Fruit fly (Drosophila melanogaster): ENCODE data around the gene CG42675.

CG42675 gene

DNA sequence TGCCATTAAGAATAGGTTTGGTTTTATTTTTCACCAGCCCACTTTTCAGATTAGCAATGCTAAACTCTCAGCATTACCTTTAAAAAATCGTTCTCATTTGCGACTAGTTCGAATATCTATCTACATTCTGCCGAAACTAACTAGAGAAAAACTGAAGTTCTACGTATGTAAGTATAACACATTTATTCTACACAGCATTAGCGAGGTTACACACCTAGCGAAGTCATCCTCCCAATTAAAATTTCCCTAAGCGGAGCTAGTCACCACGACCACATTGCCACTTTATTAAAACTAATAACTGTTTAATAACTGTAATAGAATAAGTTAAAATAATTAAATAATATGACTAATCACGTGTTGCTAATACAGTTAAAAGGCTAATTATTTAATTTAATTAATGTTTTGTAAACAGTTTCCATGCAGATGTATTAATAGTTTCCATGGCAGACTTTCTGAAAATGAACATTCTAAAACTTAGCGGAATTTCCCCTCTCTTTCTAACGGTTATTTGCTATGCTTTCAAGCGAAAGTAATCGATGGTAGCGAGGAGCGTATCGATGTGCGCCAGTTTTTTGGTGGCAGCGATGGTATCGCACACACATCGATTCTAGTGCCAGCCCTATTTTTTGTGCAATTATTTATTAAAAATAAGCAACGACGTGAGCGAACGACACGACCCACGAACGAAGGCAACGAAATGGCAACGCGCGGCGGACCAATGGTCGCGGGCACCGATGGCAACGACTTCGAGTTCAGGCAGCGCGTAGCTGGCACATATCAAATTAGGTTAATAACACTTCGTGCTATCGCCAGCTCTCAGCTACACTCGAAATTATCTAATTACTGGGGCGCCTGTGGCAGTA lies 34.4 kb upstream of the CG42675 start, which contains the start of gene jagn (continued):
- TF ChIP-seq CG3838 (GFP tag; optimal IDR thresholded peaks at IDR 0.05) (peak; percentile 61), bbx (GFP tag; IDR thresholded peaks at IDR 0.05; ENCODE audit: partially characterized antibody) (peak; percentile 100), CG5953 (GFP tag; IDR thresholded peaks at IDR 0.05) (peak; percentile 50; the same call in 1 of the 2 replicates), CG4328 (GFP tag; optimal IDR thresholded peaks at IDR 0.05) (peak; percentile 59), slbo (GFP tag; IDR thresholded peaks at IDR 0.05) (peak; percentile 91), CG10462 (GFP tag; optimal IDR thresholded peaks at IDR 0.05) (peak; percentile 62), Taf1 (GFP tag; IDR thresholded peaks at IDR 0.05) (no peak), CG31224 (GFP tag; IDR thresholded peaks at IDR 0.05) (no peak), otp (GFP tag; IDR thresholded peaks at IDR 0.05) (peak; percentile 68; the same call in 2 of the 3 replicates), Dbx (GFP tag; IDR thresholded peaks at IDR 0.05) (peak; percentile 83), CG10565 (GFP tag; optimal IDR thresholded peaks at IDR 0.05) (no peak), CG9797 (GFP tag; optimal IDR thresholded peaks at IDR 0.05) (peak; percentile 48), CG14014 (GFP tag; IDR thresholded peaks at IDR 0.05) (peak; percentile 55; the same call in 1 of the 2 replicates), CG11093 (GFP tag; IDR thresholded peaks at IDR 0.05) (no peak), jing (GFP tag; optimal IDR thresholded peaks at IDR 0.05) (no peak), Oli (tag; optimal IDR thresholded peaks at IDR 0.05) (peak; percentile 34), org-1 (GFP tag; optimal IDR thresholded peaks at IDR 0.05) (no peak), HmgD (GFP tag; optimal IDR thresholded peaks at IDR 0.05) (peak; percentile 56), sug (tag; optimal IDR thresholded peaks at IDR 0.05) (peak; percentile 54), caup (GFP tag; optimal IDR thresholded peaks at IDR 0.05; ENCODE audit: severe bottlenecking) (peak; percentile 73), phol (tag; optimal IDR thresholded peaks at IDR 0.05) (peak; percentile 49), CG12942 (GFP tag; optimal IDR thresholded peaks at IDR 0.05) (no peak), Hmx (GFP tag; optimal IDR thresholded peaks at IDR 0.05) (no peak), sna (GFP tag; IDR thresholded peaks at IDR 0.05; ENCODE audit: partially characterized antibody) (peak; percentile 99), CG7963 (GFP tag; IDR thresholded peaks at IDR 0.05; ENCODE audit: partially characterized antibody) (peak; percentile 100), Antp (GFP tag; optimal IDR thresholded peaks at IDR 0.05) (peak; percentile 66), Camta (GFP tag; optimal IDR thresholded peaks at IDR 0.05) (peak; percentile 52), CG6765 (GFP tag; optimal IDR thresholded peaks at IDR 0.05) (no peak), ewg (GFP tag; optimal IDR thresholded peaks at IDR 0.05) (peak; percentile 30), dmrt11E (tag; optimal IDR thresholded peaks at IDR 0.05) (peak; percentile 37), maf-S (GFP tag; optimal IDR thresholded peaks at IDR 0.05) (peak; percentile 46), Aef1 (GFP tag; IDR thresholded peaks at IDR 0.05) (peak; percentile 52), CG7556 (GFP tag; optimal IDR thresholded peaks at IDR 0.05) (peak; percentile 2), CG7786 (GFP tag; optimal IDR thresholded peaks at IDR 0.05) (peak; percentile 59), Hand (GFP tag; optimal IDR thresholded peaks at IDR 0.05) (no peak), CG8478 (optimal IDR thresholded peaks at IDR 0.05) (no peak), CG32772 (GFP tag; IDR thresholded peaks at IDR 0.05) (0 out of 2 replicates have a peak, but pooled peaks have one; percentile 38), CG9817 (tag; optimal IDR thresholded peaks at IDR 0.05) (peak; percentile 47), Kr (GFP tag; optimal IDR thresholded peaks at IDR 0.05) (no peak), CG32532 (GFP tag; IDR thresholded peaks at IDR 0.05) (peak; percentile 75), Med (GFP tag) (peak; percentile 97), CG18011 (GFP tag; optimal IDR thresholded peaks at IDR 0.05) (peak; percentile 23), C15 (GFP tag; IDR thresholded peaks at IDR 0.05) (no peak), Doc2 (GFP tag; IDR thresholded peaks at IDR 0.05) (no peak), ase (GFP tag; IDR thresholded peaks at IDR 0.05) (no peak), Rx (GFP tag; IDR thresholded peaks at IDR 0.05) (0 out of 2 replicates have a peak, but pooled peaks have one; percentile 18), Chrac-16 (GFP tag; optimal IDR thresholded peaks at IDR 0.05) (peak; percentile 44), pho (GFP tag; optimal IDR thresholded peaks at IDR 0.05) (peak; percentile 81), ro (GFP tag; IDR thresholded peaks at IDR 0.05) (no peak)
